Worm (Caenorhabditis elegans) whole organism, L2 larva: ENCODE results near the gene unc-34.

Source experiments
- ZK546.5 ChIP-seq: sonication (generic microtip); optimal IDR thresholded peaks from 2 replicates; lab custom pipeline; 2017; ENCODE audit warnings: missing biosample characterization, missing genetic modification characterization
- dmd-4 ChIP-seq: sonication (generic microtip); optimal IDR thresholded peaks from 2 replicates; lab custom pipeline; 2017; ENCODE audit warnings: missing biosample characterization, missing genetic modification characterization
- lin-11 ChIP-seq: fragments of 150-350 bp; sonication (generic microtip); optimal IDR thresholded peaks from 2 replicates; lab custom pipeline; 2014; ENCODE audit warnings: missing biosample characterization, missing genetic modification characterization, inconsistent platforms, mixed read lengths
- lin-13 ChIP-seq: fragments of 150-350 bp; optimal IDR thresholded peaks from 2 replicates; lab custom pipeline; 2014; ENCODE audit warnings: missing biosample characterization, missing genetic modification reagents, missing genetic modification characterization
- mdl-1 ChIP-seq, 2 experiments: fragments of 150-350 bp in 1 of 2; sonication (generic microtip) in 1 of 2; optimal IDR thresholded peaks; 2 replicates each; lab custom pipeline; 2017; ENCODE audit warnings: missing biosample characterization in 2 of 2, missing genetic modification characterization in 2 of 2
- nhr-10 ChIP-seq: sonication (generic microtip); optimal IDR thresholded peaks from 2 replicates; lab custom pipeline; 2017; ENCODE audit warnings: missing biosample characterization, missing genetic modification characterization
- nhr-12 ChIP-seq: fragments of 150-350 bp; optimal IDR thresholded peaks from 2 replicates; lab custom pipeline; 2014; ENCODE audit warnings: missing biosample characterization, missing genetic modification characterization
- skn-1 ChIP-seq: sonication (generic microtip); optimal IDR thresholded peaks from 2 replicates; lab custom pipeline; 2017; ENCODE audit warnings: missing biosample characterization, missing genetic modification characterization
- unc-55 ChIP-seq: fragments of 150-350 bp; sonication (generic microtip); optimal IDR thresholded peaks from 3 replicates; lab custom pipeline; 2014; ENCODE audit warnings: missing biosample characterization, missing genetic modification reagents, missing genetic modification characterization
- ztf-1 ChIP-seq: fragments of 200-800 bp; sonication (Bioruptor generic); conservative IDR thresholded peaks from 2 replicates; pipeline ENCODE4 v1.3.6; 2022; ENCODE audit warnings: missing genetic modification characterization, missing compliant biosample characterization

DNA sequence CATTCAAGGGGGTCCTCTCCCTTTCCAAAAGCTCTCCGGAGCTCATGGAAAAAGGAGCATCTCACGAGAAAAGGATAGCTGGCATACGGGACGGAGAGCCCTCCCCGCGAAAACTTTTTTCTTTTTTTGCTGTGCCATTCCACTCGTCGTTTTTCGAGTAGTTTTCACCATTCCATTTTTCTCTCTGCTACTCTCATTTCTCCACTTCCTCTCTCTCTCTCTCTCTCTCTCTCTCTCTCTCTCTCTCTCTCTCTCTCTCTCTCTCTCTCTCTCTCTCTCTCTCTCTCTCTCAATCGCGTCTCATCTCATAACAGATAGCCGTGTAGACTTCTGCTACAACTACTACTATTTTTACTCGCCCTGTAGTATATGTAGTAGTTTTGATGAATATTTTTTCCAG is 2.8 kb upstream of the unc-34 start:
- TF ChIP-seq nhr-10 (tag; lab: Kevin White, UChicago) (no peak), nhr-12 (tag; lab: Kevin White, UChicago) (no peak), ztf-1 (GFP tag; lab: Robert Waterston, UW) (no peak), lin-13 (GFP tag; lab: Kevin White, UChicago) (peak; percentile 72), mdl-1 (tag; optimal IDR thresholded peaks at IDR 0.05; lab: Kevin White, UChicago) (no peak), dmd-4 (no peak), lin-11 (no peak), ZK546.5 (tag; lab: Kevin White, UChicago) (no peak), unc-55 (GFP tag; lab: Kevin White, UChicago) (peak; percentile 26), skn-1 (tag; lab: Kevin White, UChicago) (no peak)
